Worm (Caenorhabditis elegans): ENCODE data around the gene F10E7.11.
"Not testable (repeated sequence)": the region's sequence is repeated elsewhere in the genome, so short reads cannot be mapped to it uniquely, and the experiment has no call there.

F10E7.11 gene

ce11 chrII:7098578-7098977 is 24.1 kb downstream of the F10E7.11 start, which contains the start of gene mct-5:
Gene mct-5, minus strand, starts transcription at chrII:7098593.
- TF ChIP-seq ceh-16 (tag; optimal IDR thresholded peaks at IDR 0.05) (no peak), ztf-11 (tag; optimal IDR thresholded peaks at IDR 0.05) (no peak), nhr-77 (tag; optimal IDR thresholded peaks at IDR 0.05) (no peak)

DNA sequence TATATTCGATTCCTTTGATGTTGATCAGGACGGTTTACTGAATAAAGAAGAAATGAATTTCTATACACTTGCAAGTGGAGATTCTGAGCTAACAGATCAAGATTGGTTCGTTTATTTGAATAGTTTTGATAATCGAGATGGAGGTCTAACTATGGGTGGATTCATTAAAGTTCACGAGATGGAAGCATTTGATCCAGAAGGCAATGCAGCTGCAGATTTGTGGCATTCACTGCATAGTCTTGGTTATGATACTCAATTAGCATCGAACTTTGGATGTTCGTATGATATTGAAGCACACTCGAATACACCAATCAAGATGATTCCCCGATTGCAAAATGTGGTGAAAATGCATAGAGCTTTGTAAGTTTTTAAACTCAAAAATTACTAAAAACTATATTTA is 26.7 kb downstream of the F10E7.11 start:
- TF ChIP-seq crh-2 (tag; optimal IDR thresholded peaks at IDR 0.05) (no peak), fos-1 (tag; optimal IDR thresholded peaks at IDR 0.05) (no peak), elt-3 (tag; optimal IDR thresholded peaks at IDR 0.05) (no peak), dmd-4 (tag; optimal IDR thresholded peaks at IDR 0.05) (no peak), R02D3.7 (tag; optimal IDR thresholded peaks at IDR 0.05) (no peak), nhr-77 (tag; optimal IDR thresholded peaks at IDR 0.05) (no peak), unc-39 (tag; optimal IDR thresholded peaks at IDR 0.05) (no peak), Y55F3AM.14 (GFP tag; optimal IDR thresholded peaks at IDR 0.05) (no peak), nhr-12 (tag; optimal IDR thresholded peaks at IDR 0.05) (no peak), nhr-129 (tag; optimal IDR thresholded peaks at IDR 0.05) (no peak), alr-1 (tag; optimal IDR thresholded peaks at IDR 0.05) (no peak), skn-1 (tag; optimal IDR thresholded peaks at IDR 0.05) (no peak), unc-62 (GFP tag; optimal IDR thresholded peaks at IDR 0.05) (no peak)

DNA sequence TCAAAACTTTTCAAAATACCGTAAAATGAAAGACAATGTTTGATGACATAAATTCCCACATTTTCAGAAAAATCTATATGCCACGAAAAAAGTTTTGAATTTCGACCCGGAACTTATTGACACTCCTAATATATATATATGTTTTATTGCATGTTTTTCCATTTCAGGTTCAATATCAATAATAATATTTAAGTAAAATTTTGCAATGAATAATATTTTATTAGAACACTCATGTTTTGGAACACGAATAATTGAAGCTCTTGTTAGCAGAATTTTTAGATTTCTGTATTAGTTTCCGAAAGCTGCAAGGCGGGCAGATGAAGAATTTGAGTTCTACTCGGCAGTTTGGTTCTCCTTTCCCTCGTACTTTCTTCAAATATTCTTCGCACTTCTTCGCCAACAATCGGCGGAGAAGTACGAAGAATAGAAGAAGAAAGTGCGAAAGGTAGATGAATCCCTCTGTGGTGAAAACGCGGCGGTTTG is 29.3 kb downstream of the F10E7.11 start, which contains the start of gene T02G5.3:
Gene T02G5.3 (plus strand): TSS at position 51 of the 483 bp plus-strand sequence.
- TF ChIP-seq nhr-10 (tag; optimal IDR thresholded peaks at IDR 0.05) (no peak), snpc-4 (tag; optimal IDR thresholded peaks at IDR 0.05) (no peak), C34F6.9 (tag; optimal IDR thresholded peaks at IDR 0.05) (no peak)

- TF ChIP-seq snpc-4 (tag; optimal IDR thresholded peaks at IDR 0.05), result no peak
- no peak for TF ChIP-seq nhr-11 (tag; optimal IDR thresholded peaks at IDR 0.05)
- TF ChIP-seq crh-2 (tag; optimal IDR thresholded peaks at IDR 0.05), result no peak
- no peak for TF ChIP-seq peb-1 (tag; optimal IDR thresholded peaks at IDR 0.05)
- no peak for TF ChIP-seq nhr-25 (tag; optimal IDR thresholded peaks at IDR 0.05)
- TF ChIP-seq lsy-2 (tag; optimal IDR thresholded peaks at IDR 0.05), result no peak
- TF ChIP-seq ama-1 (optimal IDR thresholded peaks at IDR 0.05), result no peak
- TF ChIP-seq lin-11 (tag; optimal IDR thresholded peaks at IDR 0.05), result no peak
- TF ChIP-seq mab-5 (tag; optimal IDR thresholded peaks at IDR 0.05), result no peak
- no peak for TF ChIP-seq lin-39 (tag; optimal IDR thresholded peaks at IDR 0.05)
- TF ChIP-seq sma-3 (GFP tag; optimal IDR thresholded peaks at IDR 0.05), result no peak
- no peak for TF ChIP-seq egl-27 (tag; optimal IDR thresholded peaks at IDR 0.05)
- no peak for TF ChIP-seq lin-13 (GFP tag; optimal IDR thresholded peaks at IDR 0.05)
- TF ChIP-seq ceh-16 (tag; optimal IDR thresholded peaks at IDR 0.05), result no peak
- TF ChIP-seq ZK546.5 (tag; optimal IDR thresholded peaks at IDR 0.05), result no peak
- TF ChIP-seq Y55F3AM.14 (GFP tag; optimal IDR thresholded peaks at IDR 0.05), result no peak
These were observed 31.8 kb downstream of the F10E7.11 start for ce11 chrII:7090852-7091251.

DNA sequence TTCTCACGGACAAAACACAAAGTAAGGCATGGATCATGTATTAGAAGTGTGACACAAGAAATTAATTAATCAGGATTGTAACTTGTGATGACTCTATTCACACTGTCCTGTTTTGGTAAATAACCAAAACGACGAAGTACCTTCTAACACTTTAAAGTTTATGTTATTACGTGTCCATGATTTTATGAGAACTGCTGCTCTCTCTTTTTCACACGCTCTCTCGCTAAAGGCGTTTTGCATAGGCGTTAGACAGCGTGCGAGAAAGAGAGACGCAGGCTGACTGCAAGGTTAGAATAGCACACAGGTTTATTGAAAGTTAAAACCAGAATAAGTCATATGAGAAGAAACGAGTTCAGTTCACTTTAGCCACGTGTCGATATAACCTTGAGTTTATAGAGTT is 32.6 kb downstream of the F10E7.11 start:
- TF ChIP-seq snpc-4 (tag; optimal IDR thresholded peaks at IDR 0.05), result no peak
- peak; percentile 26 for TF ChIP-seq sma-9 (GFP tag; optimal IDR thresholded peaks at IDR 0.05)
- TF ChIP-seq sma-9 (tag; optimal IDR thresholded peaks at IDR 0.05), result no peak
- peak; percentile 26 for TF ChIP-seq crh-2 (tag; optimal IDR thresholded peaks at IDR 0.05)
- peak; percentile 4 for TF ChIP-seq ceh-16 (tag; optimal IDR thresholded peaks at IDR 0.05)
- peak; percentile 23 for TF ChIP-seq C34F6.9 (tag; optimal IDR thresholded peaks at IDR 0.05)
- no peak for TF ChIP-seq sem-4 (tag; optimal IDR thresholded peaks at IDR 0.05)
- peak; percentile 47 for TF ChIP-seq nhr-25 (tag; optimal IDR thresholded peaks at IDR 0.05)
- peak in 1 of 2 experiments; percentile 1 for TF ChIP-seq lsy-2 (tag; optimal IDR thresholded peaks at IDR 0.05)
- TF ChIP-seq nhr-129 (tag; optimal IDR thresholded peaks at IDR 0.05), result peak; percentile 73

ce11 chrII:7084021-7084420 is 38.7 kb downstream of the F10E7.11 start, which contains the start of the genes T02G5.14 and T02G5.15:
Gene T02G5.14, plus strand, starts transcription at chrII:7084321.
Gene T02G5.15, plus strand, starts transcription at chrII:7084321.
- TF ChIP-seq ceh-82, dmd-4, nhr-25 (tag; optimal IDR thresholded peaks at IDR 0.05): not testable (repeated sequence)
